Worm (Caenorhabditis elegans) whole organism, late embryonic: ENCODE results near the gene dpy-17.

Experiments
- ama-1 ChIP-seq: fragments of 150-350 bp; optimal IDR thresholded peaks from 2 replicates; lab custom pipeline; 2014
- dmd-4 ChIP-seq: sonication (generic microtip); optimal IDR thresholded peaks from 2 replicates; lab custom pipeline; 2016; ENCODE audit warnings: borderline replicate concordance, missing genetic modification characterization, missing compliant biosample characterization
- elt-2 ChIP-seq: sonication (generic microtip); optimal IDR thresholded peaks from 2 replicates; lab custom pipeline; 2016; ENCODE audit warnings: missing genetic modification reagents, missing genetic modification characterization, missing compliant biosample characterization
- fkh-10 ChIP-seq: fragments of 150-350 bp; optimal IDR thresholded peaks from 2 replicates; lab custom pipeline; 2014; ENCODE audit warnings: missing biosample characterization, missing genetic modification reagents, missing genetic modification characterization
- gmeb-2 ChIP-seq: sonication (generic microtip); optimal IDR thresholded peaks from 2 replicates; lab custom pipeline; 2016; ENCODE audit warnings: missing genetic modification characterization, inconsistent platforms, missing compliant biosample characterization
- hlh-13 ChIP-seq: fragments of 200-800 bp; sonication (Bioruptor generic); optimal IDR thresholded peaks from 2 replicates; lab custom pipeline; 2018; ENCODE audit warnings: mild to moderate bottlenecking, missing genetic modification characterization, missing compliant biosample characterization
- hlh-15 ChIP-seq: sonication (generic microtip); optimal IDR thresholded peaks from 2 replicates; lab custom pipeline; 2016; ENCODE audit warnings: missing genetic modification characterization, missing compliant biosample characterization
- madf-2 ChIP-seq: sonication (generic microtip); optimal IDR thresholded peaks from 2 replicates; lab custom pipeline; 2017; ENCODE audit warnings: missing genetic modification characterization, missing compliant biosample characterization
- mec-3 ChIP-seq: sonication (generic microtip); optimal IDR thresholded peaks from 2 replicates; lab custom pipeline; 2016; ENCODE audit warnings: borderline replicate concordance, missing genetic modification characterization, missing compliant biosample characterization
- nfya-1 ChIP-seq: sonication (generic microtip); optimal IDR thresholded peaks from 2 replicates; lab custom pipeline; 2017; ENCODE audit warnings: missing genetic modification characterization, mild to moderate bottlenecking, missing compliant biosample characterization, antibody characterized with exemption, moderate library complexity
- pha-4 ChIP-seq: fragments of 150-350 bp; optimal IDR thresholded peaks from 2 replicates; lab custom pipeline; 2018; ENCODE audit warnings: missing biosample characterization, missing genetic modification reagents, missing genetic modification characterization
- pqm-1 ChIP-seq: sonication (generic microtip); optimal IDR thresholded peaks from 2 replicates; lab custom pipeline; 2016; ENCODE audit warnings: missing genetic modification characterization, missing compliant biosample characterization
- pros-1 ChIP-seq: fragments of 150-350 bp; optimal IDR thresholded peaks from 2 replicates; lab custom pipeline; 2014; ENCODE audit warnings: missing biosample characterization, missing genetic modification reagents, missing genetic modification characterization
- rnt-1 ChIP-seq: sonication (generic microtip); optimal IDR thresholded peaks from 2 replicates; lab custom pipeline; 2016; ENCODE audit warnings: missing genetic modification characterization, missing compliant biosample characterization

DNA sequence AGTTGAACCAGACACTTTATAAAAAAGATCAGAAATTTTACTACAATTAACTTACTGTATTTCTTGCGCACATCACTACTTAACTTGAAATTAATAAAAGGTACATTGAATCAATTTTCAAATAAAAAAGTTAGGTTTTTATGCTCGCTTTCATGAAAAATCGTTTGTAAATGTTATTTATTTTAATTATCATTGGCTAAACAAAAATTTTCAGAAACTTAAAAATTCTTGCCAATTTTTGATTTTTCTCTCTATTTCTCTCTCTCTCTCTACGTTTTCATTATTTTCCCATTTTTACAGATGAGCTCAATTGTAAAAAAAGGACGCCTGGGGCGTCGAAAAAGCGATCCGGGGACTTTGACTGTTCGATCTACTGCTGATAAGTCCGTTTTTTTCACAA lies 2.3 kb downstream of the dpy-17 start, which contains the start of gene sax-2:
- TF ChIP-seq dmd-4 (tag; lab: Kevin White, UChicago) (no peak), hlh-15 (tag; lab: Kevin White, UChicago) (no peak), madf-2 (tag; lab: Kevin White, UChicago) (no peak), mec-3 (tag; lab: Kevin White, UChicago) (no peak), elt-2 (tag; lab: Kevin White, UChicago) (no peak), pqm-1 (no peak), rnt-1 (tag; lab: Kevin White, UChicago) (no peak), pha-4 (no peak), nfya-1 (tag; lab: Kevin White, UChicago) (no peak), ama-1 (lab: Kevin White, UChicago) (no peak), gmeb-2 (tag; lab: Kevin White, UChicago) (no peak), hlh-13 (GFP tag; lab: Kevin White, UChicago) (no peak), pros-1 (tag; lab: Kevin White, UChicago) (no peak), fkh-10 (GFP tag; lab: Kevin White, UChicago) (no peak)
